Worm (Caenorhabditis elegans) whole organism, midembryonic: Measurements from ENCODE around the gene Y54G2A.73.
A peak's percentile ranks its signal among the peaks of the same experiment; 100 is the strongest.

Experiments used
- T22C8.4 ChIP-seq: fragments of 200-800 bp; sonication (Bioruptor generic); IDR thresholded peaks from 2 replicates; pipeline ENCODE4 v1.3.6; 2022; ENCODE audit warnings: missing genetic modification characterization, missing compliant biosample characterization
- cog-1 ChIP-seq: sonication (generic microtip); optimal IDR thresholded peaks from 2 replicates; lab custom pipeline; 2016; ENCODE audit warnings: missing genetic modification characterization, missing compliant biosample characterization
- flt-1 ChIP-seq: fragments of 200-800 bp; sonication (Bioruptor generic); IDR thresholded peaks from 2 replicates; pipeline ENCODE4 v1.3.6; 2022; ENCODE audit warnings: missing genetic modification characterization, missing compliant biosample characterization
- klf-2 ChIP-seq: fragments of 200-800 bp; sonication (Bioruptor generic); conservative IDR thresholded peaks from 2 replicates; pipeline ENCODE4 v1.3.6; 2022; ENCODE audit warnings: missing genetic modification reagents, missing genetic modification characterization, missing compliant biosample characterization
- med-1 ChIP-seq: sonication (generic microtip); optimal IDR thresholded peaks from 2 replicates; lab custom pipeline; 2017; ENCODE audit warnings: missing genetic modification characterization, mild to moderate bottlenecking, missing compliant biosample characterization, antibody characterized with exemption, missing genetic modification reagents; ENCODE audit not compliant: insufficient read depth
- ref-1 ChIP-seq: fragments of 200-800 bp; sonication (Bioruptor generic); conservative IDR thresholded peaks from 2 replicates; pipeline ENCODE4 v1.3.6; 2022; ENCODE audit warnings: missing genetic modification reagents, missing genetic modification characterization, missing compliant biosample characterization
- tab-1 ChIP-seq: fragments of 200-800 bp; sonication (Bioruptor generic); IDR thresholded peaks from 2 replicates; pipeline ENCODE4 v1.3.6; 2022; ENCODE audit warnings: missing genetic modification characterization, missing compliant biosample characterization
- ztf-23 ChIP-seq: fragments of 200-800 bp; sonication (Bioruptor generic); IDR thresholded peaks from 2 replicates; pipeline ENCODE4 v1.3.6; 2022; ENCODE audit warnings: missing genetic modification reagents, missing genetic modification characterization, missing compliant biosample characterization
- ztf-29 ChIP-seq: fragments of 200-800 bp; sonication (Bioruptor generic); IDR thresholded peaks from 2 replicates; pipeline ENCODE4 v1.3.6; 2022; ENCODE audit warnings: missing genetic modification reagents, missing genetic modification characterization, missing compliant biosample characterization

DNA sequence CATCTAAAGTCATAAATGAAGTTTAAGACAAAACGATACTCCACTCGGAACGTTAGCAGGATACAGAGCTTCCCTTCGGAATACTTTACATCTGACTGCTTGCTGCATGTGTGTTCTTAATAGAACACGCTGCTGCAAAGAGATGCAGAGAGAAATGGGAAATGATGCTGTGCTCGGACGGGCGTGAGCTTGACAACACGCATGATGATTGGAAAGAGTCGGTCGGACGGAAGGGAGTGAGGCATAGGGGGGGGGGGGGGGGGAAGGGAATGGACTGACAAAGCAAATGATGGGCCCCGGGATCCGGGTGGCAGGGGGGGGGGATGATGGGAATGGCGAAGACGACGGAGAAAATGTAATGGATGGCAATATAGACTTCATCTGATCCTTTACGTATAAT is 11.4 kb downstream of the Y54G2A.73 start:
- no peak for TF ChIP-seq flt-1 (GFP tag; lab: Robert Waterston, UW)
- TF ChIP-seq ref-1 (GFP tag; lab: Robert Waterston, UW): no peak
- TF ChIP-seq ztf-23 (GFP tag; lab: Robert Waterston, UW): no peak
- TF ChIP-seq ztf-29 (GFP tag; lab: Robert Waterston, UW): no peak
- no peak for TF ChIP-seq T22C8.4 (GFP tag; lab: Robert Waterston, UW)
- no peak for TF ChIP-seq klf-2 (GFP tag; lab: Robert Waterston, UW)
- TF ChIP-seq med-1 (GFP tag; lab: Kevin White, UChicago): no peak
- 0 out of 2 replicates have a peak, but pooled peaks have one; percentile 44 for TF ChIP-seq tab-1 (GFP tag; lab: Robert Waterston, UW)
- TF ChIP-seq cog-1 (tag; lab: Kevin White, UChicago): no peak
